Worm (Caenorhabditis elegans): ENCODE measurements around the gene C16C10.8.

- TF ChIP-seq dao-5 (tag; optimal IDR thresholded peaks at IDR 0.05) (no peak), him-1 (tag; optimal IDR thresholded peaks at IDR 0.05) (no peak), W03F9.2 (tag; optimal IDR thresholded peaks at IDR 0.05) (no peak)
Measured at ce11 chrIII:4113594-4113993, 50.4 kb downstream of the C16C10.8 start.

All from whole organism, L4/young adult.